Fruit fly (Drosophila melanogaster): ENCODE measurements around the gene pes.

DNA sequence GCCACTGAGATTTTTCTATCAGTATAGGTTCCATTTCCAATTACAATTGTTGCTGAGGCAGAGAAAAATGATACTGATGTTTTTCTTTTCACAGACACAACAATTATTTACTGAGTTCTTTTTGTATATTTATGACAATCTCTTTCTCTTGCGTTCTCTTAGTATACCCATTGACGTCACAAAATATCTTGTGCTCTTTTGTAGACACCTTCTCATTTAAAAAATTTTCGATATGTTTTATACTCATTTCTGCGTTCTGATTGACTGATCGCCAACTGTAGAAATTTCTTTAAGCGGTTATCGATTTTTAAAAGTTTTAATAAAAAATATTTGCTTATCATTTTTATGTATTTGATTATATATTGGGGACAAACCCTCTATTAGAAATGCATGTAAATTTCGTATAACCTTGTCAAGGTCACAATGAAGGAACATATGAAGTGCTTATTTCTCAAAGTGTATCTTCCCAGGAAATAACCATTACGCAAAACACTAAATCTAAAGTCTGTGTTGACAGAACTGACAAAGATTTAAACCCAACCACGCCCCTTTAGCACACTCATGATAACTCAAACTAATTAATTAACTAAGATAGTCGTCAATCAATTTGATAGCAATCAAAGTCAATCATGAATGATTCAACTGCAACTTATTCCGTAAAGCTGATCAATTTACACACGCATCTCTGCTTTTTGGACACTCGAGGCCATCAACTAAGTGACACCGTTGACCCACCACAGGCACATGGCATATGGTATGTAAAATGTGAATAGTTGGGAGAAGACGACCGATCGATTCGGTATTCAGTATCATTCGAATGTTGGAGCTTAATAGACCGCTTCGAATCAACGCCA lies 16.8 kb upstream of the pes start, which contains the start of the genes Glyat and Tg:
- no peak for TF ChIP-seq pdm3 (GFP tag; optimal IDR thresholded peaks at IDR 0.05)
- no peak for TF ChIP-seq CG31627 (GFP tag; optimal IDR thresholded peaks at IDR 0.05)
- TF ChIP-seq vri (GFP tag; optimal IDR thresholded peaks at IDR 0.05) = no peak
- no peak for TF ChIP-seq dac (GFP tag; optimal IDR thresholded peaks at IDR 0.05)
- TF ChIP-seq Hr38 (GFP tag; optimal IDR thresholded peaks at IDR 0.05) = no peak
- TF ChIP-seq CG16779 (tag; optimal IDR thresholded peaks at IDR 0.05) = no peak

Measured in whole organism, prepupa.